Fruit fly (Drosophila melanogaster): ENCODE data around the gene Rbp9.

Gene Rbp9

dm6 chr2L:2987681-2988381 is 33.3 kb downstream of the Rbp9 start, which contains the start of the genes Chd1 and Bem46 (continued):
- TF ChIP-seq CG11696 (GFP tag; IDR thresholded peaks at IDR 0.05) (peak; percentile 54; the same call in 1 of the 2 replicates), NK7.1 (GFP tag; optimal IDR thresholded peaks at IDR 0.05) (peak; percentile 56), dm (GFP tag; optimal IDR thresholded peaks at IDR 0.05) (peak; percentile 58), CG2875 (GFP tag; optimal IDR thresholded peaks at IDR 0.05) (peak; percentile 77), lilli (GFP tag; optimal IDR thresholded peaks at IDR 0.05) (peak; percentile 85), ranshi (GFP tag; IDR thresholded peaks at IDR 0.05) (peak; percentile 83; the same call in 1 of the 2 replicates), Bdp1 (GFP tag; optimal IDR thresholded peaks at IDR 0.05) (peak; percentile 51), lab (GFP tag; optimal IDR thresholded peaks at IDR 0.05) (no peak), gcm2 (GFP tag; optimal IDR thresholded peaks at IDR 0.05) (peak; percentile 52), zen (tag; optimal IDR thresholded peaks at IDR 0.05) (peak; percentile 83), CHES-1-like (GFP tag; optimal IDR thresholded peaks at IDR 0.05) (peak; percentile 6), vnd (GFP tag; IDR thresholded peaks at IDR 0.05; ENCODE audit: partially characterized antibody) (no peak), CG6272 (GFP tag; IDR thresholded peaks at IDR 0.05) (peak; percentile 81), CG6683 (GFP tag; optimal IDR thresholded peaks at IDR 0.05) (peak; percentile 50), gsb-n (tag; optimal IDR thresholded peaks at IDR 0.05) (no peak), az2 (GFP tag; optimal IDR thresholded peaks at IDR 0.05) (peak; percentile 88), lmd (GFP tag; IDR thresholded peaks at IDR 0.05) (peak; percentile 90), pros (GFP tag; optimal IDR thresholded peaks at IDR 0.05) (peak; percentile 13), kay (GFP tag; optimal IDR thresholded peaks at IDR 0.05) (peak; percentile 72), CG9727 (GFP tag; optimal IDR thresholded peaks at IDR 0.05) (peak; percentile 90), zf30C (GFP tag; optimal IDR thresholded peaks at IDR 0.05) (no peak), sug (tag; optimal IDR thresholded peaks at IDR 0.05) (peak; percentile 89), CG10267 (tag; optimal IDR thresholded peaks at IDR 0.05) (peak; percentile 81), Poxn (GFP tag; IDR thresholded peaks at IDR 0.05) (peak; percentile 44; the same call in 1 of the 2 replicates), dmrt99B (tag; optimal IDR thresholded peaks at IDR 0.05) (no peak), Oaz (GFP tag; IDR thresholded peaks at IDR 0.05) (peak; percentile 67), CG6765 (GFP tag; optimal IDR thresholded peaks at IDR 0.05) (peak; percentile 54), CG16779 (GFP tag; IDR thresholded peaks at IDR 0.05) (0 out of 2 replicates have a peak, but pooled peaks have one; percentile 6), phol (tag; optimal IDR thresholded peaks at IDR 0.05) (peak; percentile 100), Hmr (GFP tag; optimal IDR thresholded peaks at IDR 0.05) (no peak), nerfin-1 (tag; optimal IDR thresholded peaks at IDR 0.05) (peak; percentile 77), fru (optimal IDR thresholded peaks at IDR 0.05) (no peak), CG1602 (GFP tag; optimal IDR thresholded peaks at IDR 0.05) (peak; percentile 88), al (GFP tag; IDR thresholded peaks at IDR 0.05) (peak; percentile 83), CG6854 (GFP tag; optimal IDR thresholded peaks at IDR 0.05) (no peak), schlank (tag; optimal IDR thresholded peaks at IDR 0.05) (peak; percentile 51), CG7556 (GFP tag; optimal IDR thresholded peaks at IDR 0.05) (peak; percentile 88), CG4730 (GFP tag; IDR thresholded peaks at IDR 0.05) (peak; percentile 86), CG1529 (GFP tag; optimal IDR thresholded peaks at IDR 0.05) (no peak), zfh2 (GFP tag; optimal IDR thresholded peaks at IDR 0.05) (peak; percentile 84), CG10366 (GFP tag; IDR thresholded peaks at IDR 0.05) (peak; percentile 78), scrt (GFP tag; optimal IDR thresholded peaks at IDR 0.05) (peak; percentile 75), insv (GFP tag; optimal IDR thresholded peaks at IDR 0.05) (peak in 1 of 2 experiments; percentile 54), CG10274 (GFP tag; optimal IDR thresholded peaks at IDR 0.05) (peak; percentile 48), crc (GFP tag; optimal IDR thresholded peaks at IDR 0.05) (peak; percentile 37), CG8089 (GFP tag; optimal IDR thresholded peaks at IDR 0.05) (peak; percentile 57), trh (GFP tag; optimal IDR thresholded peaks at IDR 0.05) (peak; percentile 81), CG1792 (GFP tag; optimal IDR thresholded peaks at IDR 0.05) (peak; percentile 38), Hmx (GFP tag; optimal IDR thresholded peaks at IDR 0.05) (no peak), dimm (GFP tag; IDR thresholded peaks at IDR 0.05) (peak; percentile 65; the same call in 1 of the 2 replicates)

Data from whole organism, embryonic.